Fruit fly (Drosophila melanogaster) whole organism, wandering third instar larva: Measurements from ENCODE around the gene CG6055.

Experiments
- Hr78 ChIP-seq: fragments of >200 bp; optimal IDR thresholded peaks from 2 replicates; lab custom pipeline; 2017; ENCODE audit warnings: missing biosample characterization, missing genetic modification characterization
- Myc ChIP-seq: fragments of >200 bp; optimal IDR thresholded peaks from 2 replicates; lab custom pipeline; 2017
- OdsH ChIP-seq: fragments of 200-800 bp; sonication (Bioruptor generic); optimal IDR thresholded peaks from 2 replicates; lab custom pipeline; 2016; ENCODE audit warnings: missing biosample characterization, mild to moderate bottlenecking, missing genetic modification characterization
- dl ChIP-seq, 2 experiments: fragments of 175-275, 200-275 bp in 1 of 2; fragments of 200-275 bp in 1 of 2; sonication (Bioruptor generic); optimal IDR thresholded peaks; lab custom pipeline; 2018; ENCODE audit warnings: mild to moderate bottlenecking in 2 of 2, missing biosample characterization in 2 of 2, missing genetic modification characterization in 2 of 2, moderate library complexity in 2 of 2; ENCODE audit not compliant: partially characterized antibody in 2 of 2, insufficient read depth in 1 of 2
- dsf ChIP-seq: sonication (Bioruptor generic); optimal IDR thresholded peaks from 2 replicates; lab custom pipeline; 2016; ENCODE audit warnings: missing biosample characterization, missing genetic modification characterization, borderline replicate concordance
- ey ChIP-seq: fragments of 200-800 bp; sonication (Bioruptor generic); optimal IDR thresholded peaks from 2 replicates; lab custom pipeline; 2016; ENCODE audit warnings: missing biosample characterization, missing genetic modification characterization
- foxo ChIP-seq, 2 experiments: fragments of 200-800 bp; sonication (Bioruptor generic); optimal IDR thresholded peaks; 2 replicates in 1 of 2; 3 replicates in 1 of 2; lab custom pipeline; 2016 to 2017; ENCODE audit warnings: missing biosample characterization in 2 of 2, missing genetic modification characterization in 2 of 2
- fru ChIP-seq: fragments of 200-800 bp; sonication (Bioruptor generic); optimal IDR thresholded peaks from 3 replicates; lab custom pipeline; 2016; ENCODE audit warnings: missing biosample characterization, mild to moderate bottlenecking, missing genetic modification characterization
- h ChIP-seq: fragments of 200-800 bp; sonication (Bioruptor generic); optimal IDR thresholded peaks from 3 replicates; lab custom pipeline; 2016; ENCODE audit warnings: missing biosample characterization, mild to moderate bottlenecking, missing genetic modification characterization
- psq ChIP-seq: fragments of 200-800 bp; sonication (Bioruptor generic); optimal IDR thresholded peaks from 3 replicates; lab custom pipeline; 2017; ENCODE audit warnings: missing biosample characterization, mild to moderate bottlenecking, missing genetic modification characterization, moderate library complexity

dm6 chr2L:7424907-7425689 lies 41.2 kb upstream of the CG6055 start:
- peak; percentile 95 for TF ChIP-seq psq
- TF ChIP-seq Myc (lab: Kevin White, UChicago), result no peak
- TF ChIP-seq Hr78, result no peak
- TF ChIP-seq foxo (GFP tag; optimal IDR thresholded peaks at IDR 0.05; lab: Kevin White, UChicago), result peak; percentile 53 to 92
- TF ChIP-seq dsf (GFP tag; lab: Kevin White, UChicago), result peak; percentile 80
- peak; percentile 93 for TF ChIP-seq ey (GFP tag; lab: Kevin White, UChicago)
- peak; percentile 88 for TF ChIP-seq fru (GFP tag; lab: Kevin White, UChicago)
- TF ChIP-seq h, result peak; percentile 92
- peak; percentile 25 to 72 for TF ChIP-seq dl (GFP tag; optimal IDR thresholded peaks at IDR 0.05; lab: Kevin White, UChicago; ENCODE audit: insufficient read depth in 1 of 2, partially characterized antibody in 2 of 2)
- TF ChIP-seq OdsH, result peak; percentile 91
